Fruit fly (Drosophila melanogaster): ENCODE results near the gene Cyp6d5.

The Cyp6d5 gene

DNA sequence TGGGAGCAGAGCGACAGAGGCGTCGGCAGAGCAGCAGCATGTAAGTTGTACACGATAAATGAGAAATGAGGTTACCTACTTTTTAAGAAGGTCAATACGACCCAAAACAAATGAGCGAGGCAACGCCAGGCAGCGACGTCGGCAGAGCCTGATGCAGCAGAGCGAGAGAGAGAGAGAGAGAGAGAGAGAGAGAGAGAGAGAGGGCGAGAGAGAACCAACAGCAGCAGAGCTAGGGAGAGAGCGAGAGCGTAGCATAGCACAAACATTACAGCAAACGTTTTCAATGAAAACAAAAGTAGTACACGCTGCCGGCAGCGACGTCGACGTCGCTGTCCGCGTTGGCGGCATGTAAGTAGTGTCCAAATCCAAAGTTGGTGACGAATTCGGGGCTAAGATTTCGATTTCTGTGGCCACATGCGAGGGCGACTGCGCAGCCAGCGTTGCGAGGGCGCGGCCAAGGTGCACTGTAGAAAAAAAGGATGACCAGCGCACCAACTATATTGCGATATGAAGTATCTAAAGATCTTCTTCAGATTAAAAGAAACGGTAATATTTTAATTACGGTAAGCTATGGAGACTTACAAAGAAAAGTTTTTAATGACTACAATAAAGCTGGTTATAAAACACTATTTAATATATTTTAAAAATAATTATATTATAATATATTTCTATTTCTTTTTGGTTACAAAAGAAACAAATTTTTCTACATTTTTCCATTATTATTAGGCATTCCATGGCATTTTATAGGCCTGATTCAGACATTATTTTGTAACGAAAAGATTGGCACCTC, 11.2 kb upstream of the Cyp6d5 start (continued):
- TF ChIP-seq CG8281 (tag; optimal IDR thresholded peaks at IDR 0.05) (peak; percentile 76), CG12659 (GFP tag; optimal IDR thresholded peaks at IDR 0.05) (peak; percentile 94), Taf1 (GFP tag; IDR thresholded peaks at IDR 0.05) (no peak), Dll (GFP tag; IDR thresholded peaks at IDR 0.05; ENCODE audit: partially characterized antibody) (no peak), Fer2 (tag; optimal IDR thresholded peaks at IDR 0.05) (peak; percentile 59), Nf-YA (GFP tag; IDR thresholded peaks at IDR 0.05) (peak; percentile 60), fu2 (GFP tag; optimal IDR thresholded peaks at IDR 0.05) (no peak), Spps (tag; optimal IDR thresholded peaks at IDR 0.05) (no peak), CG1603 (tag; optimal IDR thresholded peaks at IDR 0.05) (peak; percentile 44), CG11398 (GFP tag; optimal IDR thresholded peaks at IDR 0.05) (no peak), schlank (tag; optimal IDR thresholded peaks at IDR 0.05) (no peak), Tbp (GFP tag; optimal IDR thresholded peaks at IDR 0.05) (no peak), CG14441 (GFP tag; IDR thresholded peaks at IDR 0.05) (peak; percentile 91), Hr78 (GFP tag; optimal IDR thresholded peaks at IDR 0.05) (peak in 1 of 2 experiments; percentile 68), CG15269 (tag; optimal IDR thresholded peaks at IDR 0.05) (peak; percentile 93), Ptx1 (GFP tag; IDR thresholded peaks at IDR 0.05) (peak; percentile 93), CG33213 (GFP tag; optimal IDR thresholded peaks at IDR 0.05) (peak; percentile 4), CG42726 (GFP tag; IDR thresholded peaks at IDR 0.05; ENCODE audit: partially characterized antibody) (no peak), bab2 (GFP tag; optimal IDR thresholded peaks at IDR 0.05) (peak; percentile 43), dan (GFP tag; IDR thresholded peaks at IDR 0.05) (no peak), CG9437 (GFP tag; optimal IDR thresholded peaks at IDR 0.05) (peak; percentile 88), BEAF-32 (GFP tag; optimal IDR thresholded peaks at IDR 0.05) (no peak), CG17359 (tag; optimal IDR thresholded peaks at IDR 0.05) (peak; percentile 92), CG5245 (GFP tag; optimal IDR thresholded peaks at IDR 0.05) (peak; percentile 75), lmd (GFP tag; IDR thresholded peaks at IDR 0.05) (peak; percentile 88), MESR4 (GFP tag; optimal IDR thresholded peaks at IDR 0.05) (no peak), pan (optimal IDR thresholded peaks at IDR 0.05) (no peak), pan (GFP tag; optimal IDR thresholded peaks at IDR 0.05 in 1 of 2, IDR thresholded peaks at IDR 0.05 in 1 of 2) (peak in 1 of 2 experiments; percentile 91), NK7.1 (GFP tag; optimal IDR thresholded peaks at IDR 0.05) (no peak), CG17802 (tag; optimal IDR thresholded peaks at IDR 0.05) (peak; percentile 38), CG9932 (GFP tag; IDR thresholded peaks at IDR 0.05) (peak; percentile 14; the same call in 1 of the 2 replicates), yki (optimal IDR thresholded peaks at IDR 0.05) (peak; percentile 97), vnd (GFP tag; IDR thresholded peaks at IDR 0.05; ENCODE audit: partially characterized antibody) (peak; percentile 43; the same call in 1 of the 3 replicates), Stat92E (GFP tag; optimal IDR thresholded peaks at IDR 0.05) (peak in 1 of 3 experiments; percentile 72), al (GFP tag; IDR thresholded peaks at IDR 0.05) (0 out of 2 replicates have a peak, but pooled peaks have one; percentile 26), CG11696 (GFP tag; IDR thresholded peaks at IDR 0.05) (peak; percentile 55; the same call in 1 of the 2 replicates), CG9876 (GFP tag; optimal IDR thresholded peaks at IDR 0.05) (no peak), CG11504 (tag; optimal IDR thresholded peaks at IDR 0.05) (peak; percentile 94), br (optimal IDR thresholded peaks at IDR 0.05) (no peak), D19B (GFP tag; optimal IDR thresholded peaks at IDR 0.05) (peak; percentile 53), cato (GFP tag; optimal IDR thresholded peaks at IDR 0.05; ENCODE audit: borderline replicate concordance) (peak; percentile 70), Dref (GFP tag; IDR thresholded peaks at IDR 0.05) (no peak), Xrp1 (GFP tag; IDR thresholded peaks at IDR 0.05) (peak; percentile 74), CG10565 (GFP tag; optimal IDR thresholded peaks at IDR 0.05) (peak; percentile 22), caup (GFP tag; optimal IDR thresholded peaks at IDR 0.05; ENCODE audit: severe bottlenecking) (peak; percentile 83), CG18476 (GFP tag; optimal IDR thresholded peaks at IDR 0.05) (peak; percentile 70), CG11093 (GFP tag; IDR thresholded peaks at IDR 0.05) (peak; percentile 70; the same call in 1 of the 3 replicates), Lpt (GFP tag; optimal IDR thresholded peaks at IDR 0.05) (no peak), pum (GFP tag; optimal IDR thresholded peaks at IDR 0.05) (peak; percentile 11)

Measured in whole organism, embryonic.